Worm (Caenorhabditis elegans): ENCODE data around the gene T23F4.2.

DNA sequence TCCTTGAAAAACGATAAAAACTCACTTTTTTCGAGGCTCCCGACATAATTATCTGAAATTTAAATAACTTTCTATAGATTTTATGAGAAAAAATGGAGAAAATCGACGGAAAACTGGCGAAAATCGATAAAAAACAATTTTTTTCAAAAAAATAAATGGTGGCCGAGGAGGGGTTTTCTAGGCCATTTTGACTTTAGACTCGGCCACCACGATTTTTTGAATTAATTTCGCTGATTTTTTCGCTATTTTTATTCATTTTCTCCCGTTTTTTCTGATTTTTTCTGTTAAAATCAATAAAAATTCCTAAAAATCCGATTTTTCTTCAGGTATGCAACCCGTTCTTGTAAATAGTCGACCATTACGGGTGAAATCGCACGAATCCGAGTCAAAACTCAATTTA lies 40.2 kb upstream of the T23F4.2 start, which contains the start of the genes sut-1 and eri-3:
- TF ChIP-seq cog-1 (tag; optimal IDR thresholded peaks at IDR 0.05) (no peak), tab-1 (GFP tag; IDR thresholded peaks at IDR 0.05) (no peak), ztf-29 (GFP tag; IDR thresholded peaks at IDR 0.05) (no peak), flt-1 (GFP tag; IDR thresholded peaks at IDR 0.05) (no peak), ztf-23 (GFP tag; IDR thresholded peaks at IDR 0.05) (no peak), T22C8.4 (GFP tag; IDR thresholded peaks at IDR 0.05) (no peak), med-1 (GFP tag; optimal IDR thresholded peaks at IDR 0.05; ENCODE audit: insufficient read depth) (no peak), ref-1 (GFP tag; conservative IDR thresholded peaks at IDR 0.05) (no peak)
